Fruit fly (Drosophila melanogaster): Measurements from ENCODE around the gene Cpr64Ac.

Gene Cpr64Ac

dm6 chr3L:4232227-4232626 is 19.5 kb upstream of the Cpr64Ac start:
- TF ChIP-seq Jra (GFP tag; optimal IDR thresholded peaks at IDR 0.05) (peak; percentile 14), N (GFP tag; optimal IDR thresholded peaks at IDR 0.05) (no peak), sage (GFP tag; optimal IDR thresholded peaks at IDR 0.05) (no peak), woc (GFP tag; optimal IDR thresholded peaks at IDR 0.05) (no peak), Dfd (GFP tag; optimal IDR thresholded peaks at IDR 0.05) (no peak), jim (GFP tag; optimal IDR thresholded peaks at IDR 0.05) (no peak)

dm6 chr3L:4231401-4232014 is 18.8 kb upstream of the Cpr64Ac start:
- no peak for TF ChIP-seq jim (GFP tag; optimal IDR thresholded peaks at IDR 0.05)
- TF ChIP-seq Abd-B (GFP tag; optimal IDR thresholded peaks at IDR 0.05) = no peak
- no peak for TF ChIP-seq Rel (GFP tag; optimal IDR thresholded peaks at IDR 0.05)
- peak; percentile 68 for TF ChIP-seq Rel (tag; optimal IDR thresholded peaks at IDR 0.05)

DNA sequence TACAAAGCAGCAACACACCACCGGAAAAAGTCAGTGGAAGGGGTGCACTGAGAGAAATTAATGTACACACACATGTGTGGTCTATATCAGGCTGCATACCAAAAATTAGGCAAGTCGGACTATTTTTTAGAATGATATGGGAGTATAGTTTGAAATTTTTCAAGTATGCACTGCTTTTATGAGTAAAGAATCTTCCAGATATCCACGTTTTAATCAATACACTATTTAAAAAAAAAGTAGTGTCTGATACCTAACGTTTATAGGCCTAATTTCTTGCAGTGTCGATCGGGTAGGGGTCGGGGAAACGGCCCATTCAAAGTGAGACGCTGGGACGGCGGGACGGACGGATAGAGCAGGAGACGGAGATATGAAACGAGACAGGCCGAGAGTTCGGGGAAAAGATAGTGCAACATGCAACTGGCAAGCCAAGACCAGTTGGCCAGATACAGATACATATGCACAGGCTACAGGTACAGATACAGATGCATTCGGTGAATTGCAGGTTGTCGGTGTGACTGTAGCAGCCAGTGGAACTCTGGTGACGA is 17.7 kb upstream of the Cpr64Ac start:
- TF ChIP-seq Hnf4 (GFP tag; optimal IDR thresholded peaks at IDR 0.05) (peak; percentile 49), CG32264 (GFP tag; optimal IDR thresholded peaks at IDR 0.05) (peak; percentile 8), sv (GFP tag; optimal IDR thresholded peaks at IDR 0.05) (peak; percentile 86), Sp1 (GFP tag; optimal IDR thresholded peaks at IDR 0.05) (peak; percentile 43), psq (GFP tag; optimal IDR thresholded peaks at IDR 0.05) (peak; percentile 45), CrebA (GFP tag; optimal IDR thresholded peaks at IDR 0.05; ENCODE audit: borderline replicate concordance) (no peak), woc (GFP tag; optimal IDR thresholded peaks at IDR 0.05) (peak; percentile 10), GATAd (GFP tag; optimal IDR thresholded peaks at IDR 0.05) (no peak), brk (GFP tag; optimal IDR thresholded peaks at IDR 0.05) (no peak), h (GFP tag; optimal IDR thresholded peaks at IDR 0.05) (peak; percentile 76), Vsx2 (GFP tag; optimal IDR thresholded peaks at IDR 0.05; ENCODE audit: partially characterized antibody) (no peak), pan (optimal IDR thresholded peaks at IDR 0.05) (no peak), HLH106 (tag; optimal IDR thresholded peaks at IDR 0.05) (peak; percentile 40), dl (GFP tag; optimal IDR thresholded peaks at IDR 0.05; ENCODE audit: insufficient read depth in 1 of 2, partially characterized antibody in 2 of 2) (no peak), rgr (GFP tag; optimal IDR thresholded peaks at IDR 0.05) (peak; percentile 58), br (GFP tag; optimal IDR thresholded peaks at IDR 0.05) (peak; percentile 62), fru (GFP tag; optimal IDR thresholded peaks at IDR 0.05) (peak; percentile 71), ey (GFP tag; optimal IDR thresholded peaks at IDR 0.05) (peak; percentile 69), dsf (GFP tag; optimal IDR thresholded peaks at IDR 0.05; ENCODE audit: borderline replicate concordance) (no peak), foxo (GFP tag; optimal IDR thresholded peaks at IDR 0.05) (peak in 1 of 2 experiments; percentile 60), Rel (GFP tag; optimal IDR thresholded peaks at IDR 0.05) (no peak), Rel (tag; optimal IDR thresholded peaks at IDR 0.05) (no peak), OdsH (GFP tag; optimal IDR thresholded peaks at IDR 0.05) (peak; percentile 41)

dm6 chr3L:4229365-4229967 is 16.8 kb upstream of the Cpr64Ac start:
- no peak for TF ChIP-seq Sp1 (GFP tag; optimal IDR thresholded peaks at IDR 0.05)
- no peak for TF ChIP-seq lola (GFP tag; optimal IDR thresholded peaks at IDR 0.05)
- TF ChIP-seq rgr (GFP tag; optimal IDR thresholded peaks at IDR 0.05) = no peak
- no peak for TF ChIP-seq CG9705 (GFP tag; optimal IDR thresholded peaks at IDR 0.05)
- no peak for TF ChIP-seq h (GFP tag; optimal IDR thresholded peaks at IDR 0.05)
- TF ChIP-seq Hr78 (GFP tag; optimal IDR thresholded peaks at IDR 0.05) = no peak
- TF ChIP-seq fru (GFP tag; optimal IDR thresholded peaks at IDR 0.05) = no peak
- no peak for TF ChIP-seq Abd-B (GFP tag; optimal IDR thresholded peaks at IDR 0.05)
- TF ChIP-seq GATAd (GFP tag; optimal IDR thresholded peaks at IDR 0.05) = no peak
- TF ChIP-seq OdsH (GFP tag; optimal IDR thresholded peaks at IDR 0.05) = no peak
- TF ChIP-seq foxo (GFP tag; optimal IDR thresholded peaks at IDR 0.05) = no peak
- TF ChIP-seq sage (GFP tag; optimal IDR thresholded peaks at IDR 0.05) = no peak
- TF ChIP-seq sv (GFP tag; optimal IDR thresholded peaks at IDR 0.05) = no peak
- no peak for TF ChIP-seq dl (GFP tag; optimal IDR thresholded peaks at IDR 0.05; ENCODE audit: insufficient read depth in 1 of 2, partially characterized antibody in 2 of 2)
- no peak for TF ChIP-seq jim (GFP tag; optimal IDR thresholded peaks at IDR 0.05)
- no peak for TF ChIP-seq Hnf4 (GFP tag; optimal IDR thresholded peaks at IDR 0.05)
- TF ChIP-seq Vsx2 (GFP tag; optimal IDR thresholded peaks at IDR 0.05; ENCODE audit: partially characterized antibody) = no peak
